Worm (Caenorhabditis elegans) whole organism, mixed stage, embryonic: Measurements from ENCODE around the gene abcf-3.

Experiments
- blmp-1 ChIP-seq: fragments of 150-350 bp; optimal IDR thresholded peaks from 2 replicates; lab custom pipeline; 2014; ENCODE audit warnings: missing biosample characterization, missing genetic modification characterization
- drap-1 ChIP-seq: fragments of 200-800 bp; sonication (Bioruptor generic); optimal IDR thresholded peaks from 3 replicates; lab custom pipeline; 2018; ENCODE audit warnings: mild to moderate bottlenecking, missing genetic modification characterization, missing compliant biosample characterization
- nhr-28 ChIP-seq: fragments of 150-350 bp; optimal IDR thresholded peaks from 2 replicates; lab custom pipeline; 2014; ENCODE audit warnings: missing biosample characterization, missing genetic modification characterization
- unc-39 ChIP-seq: fragments of 150-350 bp; optimal IDR thresholded peaks from 2 replicates; lab custom pipeline; 2014; ENCODE audit warnings: missing biosample characterization, missing genetic modification characterization

DNA sequence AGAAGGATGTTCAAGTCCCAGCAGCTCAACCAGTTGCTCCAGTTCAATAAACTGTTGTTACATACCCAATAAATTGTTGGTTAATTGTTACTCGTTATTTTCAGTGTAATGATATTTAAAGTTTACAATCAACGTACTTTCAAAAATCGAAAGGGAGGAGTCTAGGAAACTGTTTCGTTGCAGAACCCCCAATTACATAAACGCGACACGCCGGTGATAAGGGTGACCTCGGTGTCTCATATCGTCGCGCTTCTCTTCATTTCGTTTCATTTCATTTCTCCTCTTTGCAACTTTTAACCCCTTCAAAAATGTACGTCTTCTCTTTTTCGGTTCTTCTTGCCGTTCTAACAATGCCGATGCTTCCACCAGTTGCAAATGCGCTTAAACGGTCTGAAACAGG lies 34.7 kb downstream of the abcf-3 start, which contains the start of gene C23G10.2:
- TF ChIP-seq blmp-1 (tag; lab: Kevin White, UChicago) (no peak), nhr-28 (tag; lab: Kevin White, UChicago) (no peak), unc-39 (tag; lab: Kevin White, UChicago) (no peak), drap-1 (no peak)
